Fruit fly (Drosophila melanogaster) whole organism, embryonic: Measurements from ENCODE around the gene Syx13.

ENCODE experiments used
- ATbp ChIP-seq: fragments of 200-800 bp; sonication (Bioruptor generic); optimal IDR thresholded peaks from 2 replicates; lab custom pipeline; 2017; ENCODE audit warnings: missing biosample characterization, mild to moderate bottlenecking, missing genetic modification characterization, missing genetic modification reagents
- Awh ChIP-seq: fragments of 200-800 bp; sonication (Bioruptor generic); IDR thresholded peaks from 2 replicates; pipeline ENCODE4, ENCODE4 v1.3.6; 2022; ENCODE audit warnings: missing biosample characterization, missing genetic modification characterization
- BEAF-32 ChIP-seq: fragments of 200-800 bp; sonication (Bioruptor generic); optimal IDR thresholded peaks from 3 replicates; lab custom pipeline; 2017; ENCODE audit warnings: missing biosample characterization, missing genetic modification characterization, mild to moderate bottlenecking, moderate library complexity, missing genetic modification reagents
- Bteb2 ChIP-seq: fragments of 200-800 bp; sonication (Bioruptor generic); optimal IDR thresholded peaks from 2 replicates; lab custom pipeline; 2016; ENCODE audit warnings: missing biosample characterization, missing genetic modification characterization
- CG11085 ChIP-seq: fragments of 200-800 bp; sonication (Bioruptor generic); IDR thresholded peaks from 2 replicates; pipeline ENCODE4 v1.3.6; 2022; ENCODE audit warnings: missing biosample characterization, missing genetic modification characterization
- CG11560 ChIP-seq: fragments of 200-800 bp; sonication (Bioruptor generic); IDR thresholded peaks from 3 replicates; pipeline ENCODE4 v1.3.6; 2022; ENCODE audit warnings: missing biosample characterization, missing genetic modification characterization
- CG12155 ChIP-seq: fragments of 200-800 bp; sonication (Bioruptor generic); optimal IDR thresholded peaks from 3 replicates; lab custom pipeline; 2016; ENCODE audit warnings: missing biosample characterization, missing genetic modification characterization
- CG13624 ChIP-seq: fragments of 200-800 bp; sonication (Bioruptor generic); optimal IDR thresholded peaks from 2 replicates; lab custom pipeline; 2016; ENCODE audit warnings: missing biosample characterization, missing genetic modification characterization
- CG13775 ChIP-seq: fragments of 200-800 bp; sonication (Bioruptor generic); optimal IDR thresholded peaks from 3 replicates; lab custom pipeline; 2017; ENCODE audit warnings: missing biosample characterization, mild to moderate bottlenecking, missing genetic modification characterization
- CG14441 ChIP-seq: fragments of 200-800 bp; sonication (Bioruptor generic); IDR thresholded peaks from 2 replicates; pipeline ENCODE4 v1.3.6; 2022; ENCODE audit warnings: missing biosample characterization, missing genetic modification characterization
- CG15479 ChIP-seq: fragments of 200-800 bp; sonication (Bioruptor generic); optimal IDR thresholded peaks from 3 replicates; lab custom pipeline; 2019; ENCODE audit warnings: missing biosample characterization, mild to moderate bottlenecking, missing genetic modification characterization, moderate library complexity
- CG1602 ChIP-seq: fragments of 200-800 bp; sonication (Bioruptor generic); optimal IDR thresholded peaks from 3 replicates; lab custom pipeline; 2016; ENCODE audit warnings: missing biosample characterization, missing genetic modification characterization
- CG16813 ChIP-seq: fragments of 200-800 bp; sonication (Bioruptor generic); IDR thresholded peaks from 3 replicates; pipeline ENCODE4 v1.3.6; 2022; ENCODE audit warnings: missing biosample characterization, missing genetic modification characterization; ENCODE audit not compliant: partially characterized antibody
- CG16815 ChIP-seq: fragments of 200-800 bp; sonication (Bioruptor generic); optimal IDR thresholded peaks from 3 replicates; lab custom pipeline; 2017; ENCODE audit warnings: missing biosample characterization, mild to moderate bottlenecking, missing genetic modification characterization
- CG17912 ChIP-seq: fragments of 200-800 bp; sonication (Bioruptor generic); optimal IDR thresholded peaks from 2 replicates; lab custom pipeline; 2018; ENCODE audit warnings: missing biosample characterization, mild to moderate bottlenecking, missing genetic modification characterization
- CG18011 ChIP-seq: fragments of 200-800 bp; sonication (Bioruptor generic); optimal IDR thresholded peaks from 2 replicates; lab custom pipeline; 2017; ENCODE audit warnings: missing biosample characterization, missing genetic modification characterization, mild to moderate bottlenecking, moderate library complexity, missing genotype
- CG30403 ChIP-seq: fragments of 200-800 bp; sonication (Bioruptor generic); optimal IDR thresholded peaks from 3 replicates; lab custom pipeline; 2016; ENCODE audit warnings: missing biosample characterization, missing genetic modification characterization
- CG3281 ChIP-seq: fragments of 200-800 bp; sonication (Bioruptor generic); optimal IDR thresholded peaks from 3 replicates; lab custom pipeline; 2017; ENCODE audit warnings: missing biosample characterization, mild to moderate bottlenecking, missing genetic modification characterization
- CG3838 ChIP-seq: fragments of 200-800 bp; sonication (Bioruptor generic); optimal IDR thresholded peaks from 3 replicates; lab custom pipeline; 2016; ENCODE audit warnings: missing biosample characterization, missing genetic modification characterization
- CG4730 ChIP-seq: fragments of 200-800 bp; sonication (Bioruptor generic); IDR thresholded peaks from 2 replicates; pipeline ENCODE4 v1.3.6; 2022; ENCODE audit warnings: missing biosample characterization, missing genetic modification characterization
- CG7963 ChIP-seq: fragments of 200-800 bp; sonication (Bioruptor generic); IDR thresholded peaks from 3 replicates; pipeline ENCODE4 v1.3.6; 2022; ENCODE audit warnings: missing biosample characterization, missing genetic modification characterization; ENCODE audit not compliant: partially characterized antibody
- CG8924 ChIP-seq: fragments of 200-800 bp; optimal IDR thresholded peaks from 3 replicates; lab custom pipeline; 2019; ENCODE audit warnings: missing biosample characterization, mild to moderate bottlenecking, missing genetic modification characterization, moderate library complexity
- CG9727 ChIP-seq: fragments of 200-800 bp; sonication (Bioruptor generic); optimal IDR thresholded peaks from 3 replicates; lab custom pipeline; 2017; ENCODE audit warnings: missing biosample characterization, mild to moderate bottlenecking, missing genetic modification characterization
- Chrac-16 ChIP-seq: fragments of 200-800 bp; sonication (Bioruptor generic); optimal IDR thresholded peaks from 3 replicates; lab custom pipeline; 2016; ENCODE audit warnings: missing biosample characterization, missing genetic modification characterization
- Dll ChIP-seq: fragments of 200-800 bp; sonication (Bioruptor generic); IDR thresholded peaks from 4 replicates; pipeline ENCODE4 v1.3.6; 2022; ENCODE audit warnings: missing biosample characterization, missing genetic modification characterization; ENCODE audit not compliant: partially characterized antibody
- Hmr ChIP-seq: fragments of 200-800 bp; sonication (Bioruptor generic); optimal IDR thresholded peaks from 3 replicates; lab custom pipeline; 2017; ENCODE audit warnings: mild to moderate bottlenecking, missing biosample characterization, missing genetic modification reagents, missing genetic modification characterization
- Max ChIP-seq: fragments of 200-800 bp; sonication (Bioruptor generic); optimal IDR thresholded peaks from 2 replicates; lab custom pipeline; 2016; ENCODE audit warnings: missing biosample characterization, mild to moderate bottlenecking, missing genetic modification characterization
- Med ChIP-seq: fragments of 200-800 bp; sonication (Bioruptor generic); peaks from one replicate; lab custom pipeline; 2016; ENCODE audit warnings: missing biosample characterization, missing genetic modification characterization, mild to moderate bottlenecking, inconsistent platforms, moderate library complexity
- Taf1 ChIP-seq: fragments of 200-800 bp; sonication (Bioruptor generic); IDR thresholded peaks from 2 replicates; pipeline ENCODE4 v1.3.6; 2022; ENCODE audit warnings: missing biosample characterization, missing genetic modification characterization
- ap ChIP-seq: fragments of 200-800 bp; sonication (Bioruptor generic); IDR thresholded peaks from 2 replicates; pipeline ENCODE4 v1.3.6; 2022; ENCODE audit warnings: missing biosample characterization, missing genetic modification characterization
- ato ChIP-seq: fragments of 200-800 bp; sonication (Bioruptor generic); IDR thresholded peaks from 2 replicates; pipeline ENCODE4 v1.3.6; 2022; ENCODE audit warnings: missing biosample characterization, missing genetic modification characterization; ENCODE audit not compliant: partially characterized antibody
- chm ChIP-seq: fragments of 200-800 bp; sonication (Bioruptor generic); IDR thresholded peaks from 2 replicates; pipeline ENCODE4 v1.3.6; 2022; ENCODE audit warnings: missing biosample characterization, missing genetic modification characterization
- crc ChIP-seq: fragments of 200-800 bp; sonication (Bioruptor generic); optimal IDR thresholded peaks from 2 replicates; lab custom pipeline; 2016; ENCODE audit warnings: missing biosample characterization, missing genetic modification characterization
- dati ChIP-seq: fragments of 200-800 bp; sonication (Bioruptor generic); IDR thresholded peaks from 2 replicates; pipeline ENCODE4 v1.3.6; 2022; ENCODE audit warnings: missing biosample characterization, missing genetic modification characterization
- dpn ChIP-seq, 2 experiments: fragments of 200-800 bp; sonication (Bioruptor generic); optimal IDR thresholded peaks; 3 replicates each; lab custom pipeline; 2016; ENCODE audit warnings: missing biosample characterization in 2 of 2, missing genetic modification characterization in 2 of 2
- exex ChIP-seq: fragments of 200-800 bp; sonication (Bioruptor generic); optimal IDR thresholded peaks from 4 replicates; lab custom pipeline; 2018; ENCODE audit warnings: missing biosample characterization, mild to moderate bottlenecking, missing genetic modification characterization, moderate library complexity
- gsb ChIP-seq: fragments of 200-800 bp; sonication (Bioruptor generic); IDR thresholded peaks from 2 replicates; pipeline ENCODE4 v1.3.6; 2022; ENCODE audit warnings: missing biosample characterization, missing genetic modification characterization
- gsb-n ChIP-seq: fragments of 200-800 bp; sonication (Bioruptor generic); optimal IDR thresholded peaks from 3 replicates; lab custom pipeline; 2018; ENCODE audit warnings: missing biosample characterization, mild to moderate bottlenecking, missing genetic modification characterization
- gt ChIP-seq: fragments of 200-800 bp; sonication (Bioruptor generic); IDR thresholded peaks from 2 replicates; pipeline ENCODE4 v1.3.6; 2022; ENCODE audit warnings: missing biosample characterization, missing genetic modification characterization
- kni ChIP-seq: fragments of 200-800 bp; sonication (Bioruptor generic); optimal IDR thresholded peaks from 3 replicates; lab custom pipeline; 2017; ENCODE audit warnings: mild to moderate bottlenecking, missing biosample characterization, missing genetic modification reagents, missing genetic modification characterization
- luna ChIP-seq: fragments of 200-800 bp; sonication (Bioruptor generic); optimal IDR thresholded peaks from 2 replicates; lab custom pipeline; 2016; ENCODE audit warnings: missing biosample characterization, missing genetic modification characterization
- pan ChIP-seq, 4 experiments: fragments of >200 bp in 3 of 4; fragments of 200-800 bp in 1 of 4; sonication (Bioruptor generic) in 1 of 4; optimal IDR thresholded peaks in 3 of 4; IDR thresholded peaks in 1 of 4; 2 replicates each; pipeline versions ENCODE4 v1.3.6 to Lab custom; 2017 to 2022; ENCODE audit warnings: missing biosample characterization in 2 of 4, missing genetic modification characterization in 2 of 4, mixed read lengths in 1 of 4
- pb ChIP-seq: fragments of 200-800 bp; sonication (Bioruptor generic); optimal IDR thresholded peaks from 3 replicates; lab custom pipeline; 2016; ENCODE audit warnings: missing biosample characterization, missing genetic modification characterization
- row ChIP-seq: fragments of 200-800 bp; sonication (Bioruptor generic); IDR thresholded peaks from 3 replicates; pipeline ENCODE4 v1.3.6; 2022; ENCODE audit warnings: missing biosample characterization, missing genetic modification characterization
- schlank ChIP-seq: fragments of 200-800 bp; sonication (Bioruptor generic); optimal IDR thresholded peaks from 2 replicates; lab custom pipeline; 2018; ENCODE audit warnings: missing biosample characterization, mild to moderate bottlenecking, missing genetic modification characterization
- sens ChIP-seq: fragments of 200-800 bp; sonication (Bioruptor generic); peaks from one replicate; lab custom pipeline; 2016; ENCODE audit warnings: missing biosample characterization, missing genetic modification characterization
- sim ChIP-seq: fragments of 200-800 bp; sonication (Bioruptor generic); IDR thresholded peaks from 2 replicates; pipeline ENCODE4 v1.3.6; 2022; ENCODE audit warnings: missing biosample characterization, missing genetic modification characterization
- slbo ChIP-seq: fragments of 200-800 bp; sonication (Bioruptor generic); IDR thresholded peaks from 2 replicates; pipeline ENCODE4 v1.3.6; 2022; ENCODE audit warnings: missing biosample characterization, missing genetic modification characterization
- toy ChIP-seq: fragments of 200-800 bp; sonication (Bioruptor generic); IDR thresholded peaks from 2 replicates; pipeline ENCODE4 v1.3.6; 2022; ENCODE audit warnings: missing biosample characterization, missing genetic modification characterization
- unpg ChIP-seq: fragments of 200-800 bp; sonication (Bioruptor generic); optimal IDR thresholded peaks from 3 replicates; lab custom pipeline; 2018; ENCODE audit warnings: missing biosample characterization, mild to moderate bottlenecking, missing genetic modification characterization, moderate library complexity

Syx13 gene

dm6 chr3L:13017803-13018324 lies 26.4 kb upstream of the Syx13 start, which contains the start of the genes mRpL20 and Icmt (continued):
- TF ChIP-seq exex (peak; percentile 63), sim (GFP tag; lab: Robert Waterston, UW) (peak; percentile 84), CG15479 (GFP tag; lab: Kevin White, UChicago) (no peak), CG1602 (GFP tag; lab: Kevin White, UChicago) (peak; percentile 92), Chrac-16 (GFP tag; lab: Kevin White, UChicago) (peak; percentile 87), CG11085 (GFP tag; lab: Robert Waterston, UW) (peak; percentile 94), CG18011 (GFP tag; lab: Kevin White, UChicago) (peak; percentile 45), CG3281 (GFP tag; lab: Kevin White, UChicago) (peak; percentile 84), CG11560 (tag; lab: Robert Waterston, UW) (peak; percentile 91), chm (peak; percentile 88), CG16813 (GFP tag; lab: Robert Waterston, UW) (peak; percentile 72), Awh (peak; percentile 98), gt (GFP tag; lab: Robert Waterston, UW) (peak; percentile 93), dpn (GFP tag; optimal IDR thresholded peaks at IDR 0.05; lab: Kevin White, UChicago) (peak; percentile 51 to 94), CG14441 (GFP tag; lab: Robert Waterston, UW) (peak; percentile 97), CG16815 (GFP tag; lab: Kevin White, UChicago) (peak; percentile 88), row (GFP tag; lab: Robert Waterston, UW) (peak; percentile 99), dati (GFP tag; lab: Robert Waterston, UW) (peak; percentile 89), Dll (GFP tag; lab: Robert Waterston, UW) (peak; percentile 81), Bteb2 (GFP tag; lab: Kevin White, UChicago) (peak; percentile 51), CG3838 (GFP tag; lab: Kevin White, UChicago) (peak; percentile 55), CG30403 (peak; percentile 93), Taf1 (peak; percentile 93), toy (GFP tag; lab: Robert Waterston, UW) (peak; percentile 94), BEAF-32 (GFP tag; lab: Kevin White, UChicago) (peak; percentile 68), slbo (GFP tag; lab: Robert Waterston, UW) (peak; percentile 99), gsb (GFP tag; lab: Robert Waterston, UW) (peak; percentile 94), unpg (peak; percentile 98), CG7963 (GFP tag; lab: Robert Waterston, UW) (peak; percentile 73; the same call in 2 of the 3 replicates), CG4730 (GFP tag; lab: Robert Waterston, UW) (peak; percentile 96), gsb-n (tag; lab: Kevin White, UChicago) (peak; percentile 96), sens (peak; percentile 94), pb (GFP tag; lab: Kevin White, UChicago) (no peak), pan (optimal IDR thresholded peaks at IDR 0.05; lab: Kevin White, UChicago) (no peak), pan (GFP tag; optimal IDR thresholded peaks at IDR 0.05 in 1 of 2, IDR thresholded peaks at IDR 0.05 in 1 of 2) (peak in 1 of 2 experiments; percentile 98), ATbp (peak; percentile 87), schlank (tag; lab: Kevin White, UChicago) (peak; percentile 85), CG8924 (tag; lab: Kevin White, UChicago) (peak; percentile 93), CG9727 (peak; percentile 87), ato (GFP tag; lab: Robert Waterston, UW) (no peak; the same call in 1 of the 2 replicates), Max (peak; percentile 77), Med (GFP tag; lab: Kevin White, UChicago) (peak; percentile 82), crc (GFP tag; lab: Kevin White, UChicago) (no peak), CG17912 (GFP tag; lab: Kevin White, UChicago) (no peak), ap (GFP tag; lab: Robert Waterston, UW) (peak; percentile 86), CG12155 (GFP tag; lab: Kevin White, UChicago) (peak; percentile 89), luna (GFP tag; lab: Kevin White, UChicago) (no peak), Hmr (peak; percentile 95), CG13624 (peak; percentile 33), kni (GFP tag; lab: Kevin White, UChicago) (no peak), CG13775 (GFP tag; lab: Kevin White, UChicago) (peak; percentile 89)
